Fruit fly (Drosophila melanogaster): ENCODE data around the gene Epg5.

dm6 chr3R:18738086-18738485 lies 20.6 kb downstream of the Epg5 start:
- TF ChIP-seq EcR (GFP tag; optimal IDR thresholded peaks at IDR 0.05) = no peak
- TF ChIP-seq psq (optimal IDR thresholded peaks at IDR 0.05) = no peak
- TF ChIP-seq CG8478 (optimal IDR thresholded peaks at IDR 0.05) = no peak
- TF ChIP-seq usp (GFP tag; optimal IDR thresholded peaks at IDR 0.05) = no peak
